Worm (Caenorhabditis elegans): ENCODE measurements around the gene B0303.11.

ce11 chrIII:8739786-8740185, 29.6 kb upstream of the B0303.11 start:
- no peak for TF ChIP-seq pbrm-1 (GFP tag; IDR thresholded peaks at IDR 0.05)
- no peak for TF ChIP-seq K12H6.12 (tag; optimal IDR thresholded peaks at IDR 0.05)
- no peak for TF ChIP-seq snpc-1.1 (tag; optimal IDR thresholded peaks at IDR 0.05; ENCODE audit: insufficient read depth)
- no peak for TF ChIP-seq T07F8.4 (tag; optimal IDR thresholded peaks at IDR 0.05)
- no peak for TF ChIP-seq ceh-91 (GFP tag; IDR thresholded peaks at IDR 0.05)
- no peak for TF ChIP-seq unc-62 (GFP tag; optimal IDR thresholded peaks at IDR 0.05)
- TF ChIP-seq F33H1.4 (GFP tag; IDR thresholded peaks at IDR 0.05): no peak
